Worm (Caenorhabditis elegans): ENCODE data around the gene phy-4.

DNA sequence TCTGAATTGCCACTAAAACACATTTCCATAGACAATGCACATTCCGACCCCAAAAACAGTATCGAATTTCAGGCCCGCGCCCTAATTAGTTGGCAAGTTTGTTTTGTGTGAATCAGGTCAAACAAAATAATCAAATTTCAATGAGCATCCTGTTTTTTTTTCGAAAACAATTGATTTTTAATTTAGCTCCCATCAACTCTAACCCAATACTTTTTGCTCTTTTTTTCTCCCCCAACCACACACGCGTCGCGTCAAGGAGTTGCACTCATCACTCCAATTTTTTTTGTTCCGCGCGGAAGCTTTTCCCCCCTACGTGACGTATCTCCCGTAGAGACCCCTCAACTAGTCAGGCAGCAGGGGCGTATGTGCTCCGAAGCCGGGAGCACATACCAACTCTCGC lies 12.1 kb downstream of the phy-4 start:
- TF ChIP-seq ceh-16 (tag; optimal IDR thresholded peaks at IDR 0.05) (no peak), lin-11 (tag; optimal IDR thresholded peaks at IDR 0.05) (no peak), unc-62 (GFP tag; optimal IDR thresholded peaks at IDR 0.05) (no peak), mdl-1 (tag; optimal IDR thresholded peaks at IDR 0.05) (no peak), ama-1 (optimal IDR thresholded peaks at IDR 0.05) (no peak), elt-3 (tag; optimal IDR thresholded peaks at IDR 0.05) (no peak), lin-13 (GFP tag; optimal IDR thresholded peaks at IDR 0.05) (no peak), sma-3 (GFP tag; optimal IDR thresholded peaks at IDR 0.05) (no peak), ceh-82 (tag; optimal IDR thresholded peaks at IDR 0.05) (no peak), egl-27 (tag; optimal IDR thresholded peaks at IDR 0.05) (no peak), alr-1 (tag; optimal IDR thresholded peaks at IDR 0.05) (no peak), nhr-237 (tag; optimal IDR thresholded peaks at IDR 0.05) (no peak), nhr-25 (tag; optimal IDR thresholded peaks at IDR 0.05) (no peak)
